Fruit fly (Drosophila melanogaster): Measurements from ENCODE around the gene CG14325.
A peak's percentile ranks its signal among the peaks of the same experiment; 100 is the strongest.

CG14325 gene

dm6 chr3R:17604198-17604879 is 22.6 kb upstream of the CG14325 start (continued):
- TF ChIP-seq zfh2 (GFP tag; optimal IDR thresholded peaks at IDR 0.05) (no peak), CG31388 (GFP tag; optimal IDR thresholded peaks at IDR 0.05) (peak; percentile 56), gfzf (GFP tag; optimal IDR thresholded peaks at IDR 0.05) (no peak), Neu2 (GFP tag; optimal IDR thresholded peaks at IDR 0.05; ENCODE audit: borderline replicate concordance) (no peak), org-1 (GFP tag; optimal IDR thresholded peaks at IDR 0.05) (peak; percentile 79), Trl (optimal IDR thresholded peaks at IDR 0.05) (no peak), Trl (GFP tag; optimal IDR thresholded peaks at IDR 0.05) (peak; percentile 7), abd-A (tag; optimal IDR thresholded peaks at IDR 0.05) (peak; percentile 66), bbx (GFP tag; IDR thresholded peaks at IDR 0.05; ENCODE audit: partially characterized antibody) (no peak), ind (GFP tag; optimal IDR thresholded peaks at IDR 0.05) (peak; percentile 64), Pdp1 (GFP tag; optimal IDR thresholded peaks at IDR 0.05) (peak; percentile 50 to 93), row (GFP tag; IDR thresholded peaks at IDR 0.05) (peak; percentile 84), lov (optimal IDR thresholded peaks at IDR 0.05) (no peak), lov (GFP tag; IDR thresholded peaks at IDR 0.05) (no peak), CG6683 (GFP tag; optimal IDR thresholded peaks at IDR 0.05) (peak; percentile 76), CG6689 (GFP tag; IDR thresholded peaks at IDR 0.05) (peak; percentile 81), unc-4 (GFP tag; IDR thresholded peaks at IDR 0.05; ENCODE audit: partially characterized antibody) (no peak), Fer2 (tag; optimal IDR thresholded peaks at IDR 0.05) (peak; percentile 35), Elba2 (GFP tag; optimal IDR thresholded peaks at IDR 0.05) (peak; percentile 41), sens (GFP tag) (peak; percentile 90), chif (GFP tag; optimal IDR thresholded peaks at IDR 0.05) (peak; percentile 12 to 56), disco-r (GFP tag; optimal IDR thresholded peaks at IDR 0.05) (no peak), tgo (GFP tag; IDR thresholded peaks at IDR 0.05) (peak; percentile 62; the same call in 2 of the 3 replicates), CG4424 (GFP tag; optimal IDR thresholded peaks at IDR 0.05) (peak; percentile 82), CG11093 (GFP tag; IDR thresholded peaks at IDR 0.05) (peak; percentile 60; the same call in 2 of the 3 replicates), Lim3 (GFP tag; IDR thresholded peaks at IDR 0.05) (no peak), CG6765 (GFP tag; optimal IDR thresholded peaks at IDR 0.05) (peak; percentile 79), CG13624 (GFP tag; optimal IDR thresholded peaks at IDR 0.05) (peak; percentile 11), salm (tag; optimal IDR thresholded peaks at IDR 0.05) (peak; percentile 75), CG3407 (GFP tag; optimal IDR thresholded peaks at IDR 0.05) (peak; percentile 75), kay (GFP tag; optimal IDR thresholded peaks at IDR 0.05) (peak; percentile 36), cad (GFP tag; optimal IDR thresholded peaks at IDR 0.05) (no peak), Ptx1 (GFP tag; IDR thresholded peaks at IDR 0.05) (peak; percentile 74), CG13424 (tag; optimal IDR thresholded peaks at IDR 0.05) (peak; percentile 91), sr (GFP tag; IDR thresholded peaks at IDR 0.05) (no peak), psq (GFP tag; optimal IDR thresholded peaks at IDR 0.05) (peak; percentile 18), CG17829 (tag; optimal IDR thresholded peaks at IDR 0.05) (peak; percentile 91), CG18011 (GFP tag; optimal IDR thresholded peaks at IDR 0.05) (no peak), CG43689 (GFP tag; IDR thresholded peaks at IDR 0.05) (no peak), CG1529 (GFP tag; optimal IDR thresholded peaks at IDR 0.05) (peak; percentile 77), Dfd (GFP tag; optimal IDR thresholded peaks at IDR 0.05) (no peak), MTF-1 (GFP tag; optimal IDR thresholded peaks at IDR 0.05; ENCODE audit: borderline replicate concordance) (peak; percentile 57), CG33557 (GFP tag; optimal IDR thresholded peaks at IDR 0.05) (peak; percentile 85), CG8944 (GFP tag; optimal IDR thresholded peaks at IDR 0.05) (peak; percentile 29), slp2 (GFP tag; optimal IDR thresholded peaks at IDR 0.05) (no peak), Sry-β (GFP tag; optimal IDR thresholded peaks at IDR 0.05) (no peak), ATbp (GFP tag; optimal IDR thresholded peaks at IDR 0.05) (peak; percentile 79), CG10462 (GFP tag; optimal IDR thresholded peaks at IDR 0.05) (peak; percentile 80), Blimp-1 (GFP tag; optimal IDR thresholded peaks at IDR 0.05) (peak; percentile 76), dmrt11E (tag; optimal IDR thresholded peaks at IDR 0.05) (peak; percentile 92)
